Worm (Caenorhabditis elegans) whole organism, early embryonic: Measurements from ENCODE around the gene F35D2.2.

Experiments
- B0310.2 ChIP-seq: sonication (generic microtip); optimal IDR thresholded peaks from 2 replicates; lab custom pipeline; 2016; ENCODE audit warnings: mild to moderate bottlenecking, missing genetic modification characterization, missing compliant biosample characterization
- F13C5.2 ChIP-seq: sonication (generic microtip); optimal IDR thresholded peaks from 2 replicates; lab custom pipeline; 2017; ENCODE audit warnings: mild to moderate bottlenecking, missing genetic modification characterization, inconsistent platforms, missing compliant biosample characterization
- aly-1 ChIP-seq: sonication (generic microtip); optimal IDR thresholded peaks from 2 replicates; lab custom pipeline; 2016; ENCODE audit warnings: missing genetic modification characterization, missing compliant biosample characterization
- ama-1 ChIP-seq: fragments of 150-350 bp; optimal IDR thresholded peaks from 2 replicates; lab custom pipeline; 2014
- ceh-13 ChIP-seq: fragments of 200-800 bp; sonication (Bioruptor generic); optimal IDR thresholded peaks from 2 replicates; lab custom pipeline; 2018; ENCODE audit warnings: mild to moderate bottlenecking, missing genetic modification characterization, missing compliant biosample characterization
- ceh-36 ChIP-seq: sonication (generic microtip); optimal IDR thresholded peaks from 2 replicates; lab custom pipeline; 2016; ENCODE audit warnings: missing genetic modification characterization, inconsistent platforms, missing compliant biosample characterization
- ets-7 ChIP-seq: sonication (generic microtip); optimal IDR thresholded peaks from 2 replicates; lab custom pipeline; 2016; ENCODE audit warnings: missing genotype, missing genetic modification characterization, missing compliant biosample characterization
- flt-1 ChIP-seq: fragments of 200-800 bp; sonication (Bioruptor generic); IDR thresholded peaks from 2 replicates; pipeline ENCODE4 v1.3.6; 2022; ENCODE audit warnings: missing genetic modification characterization, missing compliant biosample characterization
- hmbx-1 ChIP-seq: sonication (generic microtip); optimal IDR thresholded peaks from 2 replicates; lab custom pipeline; 2016; ENCODE audit warnings: mild to moderate bottlenecking, missing genetic modification characterization, missing compliant biosample characterization
- hmg-4 ChIP-seq: fragments of 200-800 bp; sonication (Bioruptor generic); optimal IDR thresholded peaks from 2 replicates; lab custom pipeline; 2018; ENCODE audit warnings: mild to moderate bottlenecking, missing genetic modification characterization, missing compliant biosample characterization
- hnd-1 ChIP-seq: sonication (generic microtip); optimal IDR thresholded peaks from 2 replicates; lab custom pipeline; 2016; ENCODE audit warnings: missing genetic modification characterization, missing compliant biosample characterization
- pes-1 ChIP-seq: fragments of 200-800 bp; sonication (Bioruptor generic); IDR thresholded peaks from 2 replicates; pipeline ENCODE4 v1.3.6; 2022; ENCODE audit warnings: missing genetic modification reagents, missing genetic modification characterization, missing compliant biosample characterization
- scrt-1 ChIP-seq: fragments of 200-800 bp; sonication (Bioruptor generic); IDR thresholded peaks from 2 replicates; pipeline ENCODE4 v1.3.6; 2022; ENCODE audit warnings: missing genetic modification characterization, missing compliant biosample characterization
- sea-1 ChIP-seq: fragments of 200-800 bp; sonication (Bioruptor generic); conservative IDR thresholded peaks from 2 replicates; pipeline ENCODE4 v1.3.6; 2022; ENCODE audit warnings: missing genetic modification characterization, missing compliant biosample characterization
- tbx-11 ChIP-seq: fragments of 200-800 bp; sonication (Bioruptor generic); IDR thresholded peaks from 2 replicates; pipeline ENCODE4 v1.3.6; 2022; ENCODE audit warnings: missing genetic modification characterization, missing compliant biosample characterization
- tbx-37 ChIP-seq: fragments of 200-800 bp; sonication (Bioruptor generic); conservative IDR thresholded peaks from 2 replicates; pipeline ENCODE4 v1.3.6; 2022; ENCODE audit warnings: missing genetic modification reagents, missing genetic modification characterization, missing compliant biosample characterization
- tra-4 ChIP-seq: sonication (generic microtip); optimal IDR thresholded peaks from 2 replicates; lab custom pipeline; 2017; ENCODE audit warnings: missing genetic modification characterization, missing compliant biosample characterization

The F35D2.2 gene

ce11 chrII:7534934-7535333 lies 39.3 kb upstream of the F35D2.2 start, which contains the start of gene ZK1290.13:
TSS of gene ZK1290.13 (plus strand) at chrII:7535006.
- TF ChIP-seq ceh-13 (no peak), hnd-1 (tag; lab: Kevin White, UChicago) (no peak), aly-1 (no peak), tbx-11 (GFP tag; lab: Robert Waterston, UW) (no peak), B0310.2 (tag; lab: Kevin White, UChicago) (no peak), sea-1 (GFP tag; lab: Robert Waterston, UW) (no peak), flt-1 (GFP tag; lab: Robert Waterston, UW) (no peak), F13C5.2 (tag; lab: Kevin White, UChicago) (no peak), scrt-1 (GFP tag; lab: Robert Waterston, UW) (no peak), hmbx-1 (no peak)

ce11 chrII:7537603-7538230 lies 36.5 kb upstream of the F35D2.2 start, which contains the start of gene nfi-1:
TSS of gene nfi-1 (plus strand) at chrII:7538180.
- TF ChIP-seq ama-1, result no peak
- TF ChIP-seq hnd-1 (tag; lab: Kevin White, UChicago), result no peak
- no peak for TF ChIP-seq scrt-1 (GFP tag; lab: Robert Waterston, UW)
- no peak for TF ChIP-seq flt-1 (GFP tag; lab: Robert Waterston, UW)
- TF ChIP-seq aly-1, result no peak
- no peak for TF ChIP-seq pes-1 (GFP tag; lab: Robert Waterston, UW)
- no peak for TF ChIP-seq F13C5.2 (tag; lab: Kevin White, UChicago)
- no peak for TF ChIP-seq sea-1 (GFP tag; lab: Robert Waterston, UW)
- TF ChIP-seq ets-7 (tag; lab: Kevin White, UChicago), result no peak
- no peak for TF ChIP-seq ceh-13
- no peak for TF ChIP-seq B0310.2 (tag; lab: Kevin White, UChicago)
- no peak for TF ChIP-seq hmg-4 (GFP tag; lab: Kevin White, UChicago)
- no peak for TF ChIP-seq tbx-37 (GFP tag; lab: Robert Waterston, UW)
- TF ChIP-seq hmbx-1, result no peak
- no peak for TF ChIP-seq tra-4 (tag; lab: Kevin White, UChicago)
- TF ChIP-seq ceh-36, result no peak
- no peak for TF ChIP-seq tbx-11 (GFP tag; lab: Robert Waterston, UW)

ce11 chrII:7542952-7543351 lies 31.3 kb upstream of the F35D2.2 start:
- TF ChIP-seq flt-1 (GFP tag; lab: Robert Waterston, UW), result no peak
- no peak for TF ChIP-seq scrt-1 (GFP tag; lab: Robert Waterston, UW)

ce11 chrII:7543808-7544207 lies 30.4 kb upstream of the F35D2.2 start, which contains the start of gene rol-8:
TSS of gene rol-8 (plus strand) at chrII:7544108.
- no peak for TF ChIP-seq hnd-1 (tag; lab: Kevin White, UChicago)
- TF ChIP-seq F13C5.2 (tag; lab: Kevin White, UChicago), result no peak
- TF ChIP-seq tra-4 (tag; lab: Kevin White, UChicago), result no peak
- no peak for TF ChIP-seq ama-1
- no peak for TF ChIP-seq hmbx-1
- no peak for TF ChIP-seq scrt-1 (GFP tag; lab: Robert Waterston, UW)

ce11 chrII:7544782-7545181 lies 29.5 kb upstream of the F35D2.2 start:
- no peak for TF ChIP-seq ceh-13
- no peak for TF ChIP-seq F13C5.2 (tag; lab: Kevin White, UChicago)
- no peak for TF ChIP-seq sea-1 (GFP tag; lab: Robert Waterston, UW)
- TF ChIP-seq tra-4 (tag; lab: Kevin White, UChicago), result no peak
- TF ChIP-seq hmg-4 (GFP tag; lab: Kevin White, UChicago), result no peak
- TF ChIP-seq ceh-36, result no peak
- no peak for TF ChIP-seq ama-1
- TF ChIP-seq scrt-1 (GFP tag; lab: Robert Waterston, UW), result no peak
- TF ChIP-seq ets-7 (tag; lab: Kevin White, UChicago), result no peak
- no peak for TF ChIP-seq hnd-1 (tag; lab: Kevin White, UChicago)
- no peak for TF ChIP-seq tbx-37 (GFP tag; lab: Robert Waterston, UW)

ce11 chrII:7545364-7545763 lies 28.9 kb upstream of the F35D2.2 start:
- no peak for TF ChIP-seq tbx-37 (GFP tag; lab: Robert Waterston, UW)
- no peak for TF ChIP-seq ceh-13
- no peak for TF ChIP-seq aly-1
- TF ChIP-seq sea-1 (GFP tag; lab: Robert Waterston, UW), result no peak
- TF ChIP-seq scrt-1 (GFP tag; lab: Robert Waterston, UW), result no peak
- no peak for TF ChIP-seq hmbx-1

- TF ChIP-seq hmg-4 (GFP tag; lab: Kevin White, UChicago) (no peak), ama-1 (no peak), aly-1 (no peak)
Observed at ce11 chrII:7547269-7547668, 27.0 kb upstream of the F35D2.2 start.

ce11 chrII:7548044-7548443 lies 26.2 kb upstream of the F35D2.2 start, which contains the start of gene fbxa-224:
TSS of gene fbxa-224 (minus strand) at chrII:7548144.
- no peak for TF ChIP-seq sea-1 (GFP tag; lab: Robert Waterston, UW)
- no peak for TF ChIP-seq ets-7 (tag; lab: Kevin White, UChicago)
- no peak for TF ChIP-seq tbx-37 (GFP tag; lab: Robert Waterston, UW)
- TF ChIP-seq F13C5.2 (tag; lab: Kevin White, UChicago), result no peak
- no peak for TF ChIP-seq ceh-13
- no peak for TF ChIP-seq flt-1 (GFP tag; lab: Robert Waterston, UW)
- no peak for TF ChIP-seq hnd-1 (tag; lab: Kevin White, UChicago)
- no peak for TF ChIP-seq tbx-11 (GFP tag; lab: Robert Waterston, UW)
- no peak for TF ChIP-seq scrt-1 (GFP tag; lab: Robert Waterston, UW)
- TF ChIP-seq ama-1, result no peak
- no peak for TF ChIP-seq ceh-36
- no peak for TF ChIP-seq aly-1
